Fruit fly (Drosophila melanogaster) whole organism, prepupa: ENCODE data around the gene AP-2alpha.

Experiments
- Blimp-1 ChIP-seq: fragments of 200-800 bp; sonication (Bioruptor generic); optimal IDR thresholded peaks from 3 replicates; lab custom pipeline; 2017; ENCODE audit warnings: missing biosample characterization, missing genetic modification characterization, mild to moderate bottlenecking, moderate library complexity, missing genetic modification reagents
- CG10631 ChIP-seq: fragments of 200-800 bp; sonication (Bioruptor generic); optimal IDR thresholded peaks from 2 replicates; lab custom pipeline; 2016; ENCODE audit warnings: missing biosample characterization, missing genetic modification characterization
- CG10669 ChIP-seq: fragments of 200-800 bp; sonication (Bioruptor generic); optimal IDR thresholded peaks from 3 replicates; lab custom pipeline; 2018; ENCODE audit warnings: missing biosample characterization, mild to moderate bottlenecking, missing genetic modification characterization, moderate library complexity
- CG11294 ChIP-seq: fragments of 200-800 bp; sonication (Bioruptor generic); IDR thresholded peaks from 2 replicates; pipeline ENCODE4 v1.3.6; 2022; ENCODE audit warnings: missing biosample characterization, missing genetic modification characterization
- CG11762 ChIP-seq: fragments of 200-800 bp; sonication (Bioruptor generic); optimal IDR thresholded peaks from 3 replicates; lab custom pipeline; 2016; ENCODE audit warnings: missing biosample characterization, missing genetic modification characterization; ENCODE audit not compliant: insufficient read depth
- CG11902 ChIP-seq: fragments of 200-800 bp; sonication (Bioruptor generic); optimal IDR thresholded peaks from 3 replicates; lab custom pipeline; 2016; ENCODE audit warnings: missing biosample characterization, missing genetic modification characterization
- CG15336 ChIP-seq: fragments of 200-800 bp; sonication (Bioruptor generic); IDR thresholded peaks from 2 replicates; pipeline ENCODE4 v1.3.6; 2022; ENCODE audit warnings: missing biosample characterization, missing genetic modification characterization
- CG16779 ChIP-seq: fragments of 200-800 bp; sonication (Bioruptor generic); optimal IDR thresholded peaks from 3 replicates; lab custom pipeline; 2017; ENCODE audit warnings: missing biosample characterization, mild to moderate bottlenecking, missing genetic modification characterization
- CG3032 ChIP-seq: fragments of 200-800 bp; optimal IDR thresholded peaks from 2 replicates; lab custom pipeline; 2019; ENCODE audit warnings: missing biosample characterization, mild to moderate bottlenecking, missing genetic modification characterization, moderate library complexity
- CG31627 ChIP-seq: fragments of 200-800 bp; sonication (Bioruptor generic); optimal IDR thresholded peaks from 3 replicates; lab custom pipeline; 2016; ENCODE audit warnings: missing biosample characterization, missing genetic modification characterization
- CG32006 ChIP-seq: fragments of 200-800 bp; sonication (Bioruptor generic); optimal IDR thresholded peaks from 3 replicates; lab custom pipeline; 2017; ENCODE audit warnings: missing biosample characterization, mild to moderate bottlenecking, missing genetic modification characterization
- CG34406 ChIP-seq: fragments of 200-800 bp; sonication (Bioruptor generic); optimal IDR thresholded peaks from 3 replicates; lab custom pipeline; 2016; ENCODE audit warnings: missing biosample characterization, missing genetic modification characterization
- CG3919 ChIP-seq: fragments of 200-800 bp; sonication (Bioruptor generic); optimal IDR thresholded peaks from 3 replicates; lab custom pipeline; 2016; ENCODE audit warnings: missing biosample characterization, missing genetic modification characterization
- CG4318 ChIP-seq: fragments of 200-800 bp; sonication (Bioruptor generic); optimal IDR thresholded peaks from 3 replicates; lab custom pipeline; 2017; ENCODE audit warnings: missing biosample characterization, mild to moderate bottlenecking, missing genetic modification characterization
- CG6163 ChIP-seq: fragments of 200-800 bp; sonication (Bioruptor generic); IDR thresholded peaks from 3 replicates; pipeline ENCODE4 v1.3.6; 2022; ENCODE audit warnings: missing biosample characterization, missing genetic modification characterization
- CG6792 ChIP-seq: fragments of 200-800 bp; sonication (Bioruptor generic); optimal IDR thresholded peaks from 3 replicates; lab custom pipeline; 2016; ENCODE audit warnings: missing biosample characterization, missing genetic modification characterization
- CG6854 ChIP-seq: fragments of 200-800 bp; sonication (Bioruptor generic); optimal IDR thresholded peaks from 2 replicates; lab custom pipeline; 2017; ENCODE audit warnings: missing biosample characterization, mild to moderate bottlenecking, missing genetic modification characterization
- CG8319 ChIP-seq: fragments of 200-800 bp; sonication (Bioruptor generic); optimal IDR thresholded peaks from 3 replicates; lab custom pipeline; 2016; ENCODE audit warnings: missing biosample characterization, missing genetic modification characterization
- CG8632 ChIP-seq: fragments of 200-800 bp; sonication (Bioruptor generic); optimal IDR thresholded peaks from 3 replicates; lab custom pipeline; 2016; ENCODE audit warnings: missing biosample characterization, missing genetic modification characterization
- CG9139 ChIP-seq: fragments of 200-800 bp; sonication (Bioruptor generic); optimal IDR thresholded peaks from 3 replicates; lab custom pipeline; 2017; ENCODE audit warnings: missing biosample characterization, mild to moderate bottlenecking, missing genetic modification characterization
- Eip78C ChIP-seq: fragments of 200-800 bp; sonication (Bioruptor generic); peaks from one replicate; lab custom pipeline; 2016; ENCODE audit warnings: missing biosample characterization, missing genetic modification characterization
- Ets21C ChIP-seq: fragments of 200-800 bp; sonication (Bioruptor generic); optimal IDR thresholded peaks from 3 replicates; lab custom pipeline; 2016; ENCODE audit warnings: missing biosample characterization, missing genetic modification characterization
- Gug ChIP-seq: fragments of 200-800 bp; sonication (Bioruptor generic); IDR thresholded peaks from 2 replicates; pipeline ENCODE4 v1.3.6; 2022; ENCODE audit warnings: missing biosample characterization, missing genetic modification characterization
- Hr4 ChIP-seq: fragments of 200-800 bp; sonication (Bioruptor generic); optimal IDR thresholded peaks from 3 replicates; lab custom pipeline; 2016; ENCODE audit warnings: missing biosample characterization, missing genetic modification characterization
- Lpt ChIP-seq: fragments of 200-800 bp; sonication (Bioruptor generic); optimal IDR thresholded peaks from 3 replicates; lab custom pipeline; 2016; ENCODE audit warnings: missing biosample characterization, missing genetic modification characterization
- Met ChIP-seq: fragments of 200-800 bp; sonication (Bioruptor generic); optimal IDR thresholded peaks from 3 replicates; lab custom pipeline; 2016; ENCODE audit warnings: missing biosample characterization, missing genetic modification characterization
- OdsH ChIP-seq: fragments of 200-800 bp; sonication (Bioruptor generic); optimal IDR thresholded peaks from 3 replicates; lab custom pipeline; 2016; ENCODE audit warnings: missing biosample characterization, missing genetic modification characterization
- Smox ChIP-seq: fragments of 200-800 bp; sonication (Bioruptor generic); optimal IDR thresholded peaks from 3 replicates; lab custom pipeline; 2016; ENCODE audit warnings: missing biosample characterization, missing genetic modification characterization
- Sox102F ChIP-seq: fragments of 200-800 bp; sonication (Bioruptor generic); optimal IDR thresholded peaks from 2 replicates; lab custom pipeline; 2016; ENCODE audit warnings: missing biosample characterization, mild to moderate bottlenecking, missing genetic modification characterization
- Sox14 ChIP-seq: fragments of 200-800 bp; sonication (Bioruptor generic); optimal IDR thresholded peaks from 3 replicates; lab custom pipeline; 2016; ENCODE audit warnings: missing biosample characterization, missing genetic modification characterization
- achi ChIP-seq: fragments of 200-800 bp; sonication (Bioruptor generic); optimal IDR thresholded peaks from 3 replicates; lab custom pipeline; 2016; ENCODE audit warnings: missing biosample characterization, missing genetic modification characterization
- cyc ChIP-seq: fragments of 200-800 bp; sonication (Bioruptor generic); optimal IDR thresholded peaks from 3 replicates; lab custom pipeline; 2016; ENCODE audit warnings: missing biosample characterization, missing genetic modification characterization
- dac ChIP-seq: fragments of 200-800 bp; sonication (Bioruptor generic); optimal IDR thresholded peaks from 2 replicates; lab custom pipeline; 2017; ENCODE audit warnings: missing biosample characterization, mild to moderate bottlenecking, missing genetic modification characterization
- dsx ChIP-seq: fragments of 200-800 bp; optimal IDR thresholded peaks from 3 replicates; lab custom pipeline; 2019; ENCODE audit warnings: missing biosample characterization, mild to moderate bottlenecking, missing genetic modification characterization, moderate library complexity; ENCODE audit not compliant: poor library complexity, severe bottlenecking
- eg ChIP-seq: fragments of 200-800 bp; sonication (Bioruptor generic); IDR thresholded peaks from 3 replicates; pipeline ENCODE4 v1.3.6; 2022; ENCODE audit warnings: missing biosample characterization, missing genetic modification characterization
- esn ChIP-seq: fragments of 200-800 bp; sonication (Bioruptor generic); optimal IDR thresholded peaks from 2 replicates; lab custom pipeline; 2016; ENCODE audit warnings: missing biosample characterization, mild to moderate bottlenecking, missing genetic modification characterization, moderate library complexity
- fd59A ChIP-seq: fragments of 200-800 bp; sonication (Bioruptor generic); optimal IDR thresholded peaks from 2 replicates; lab custom pipeline; 2017; ENCODE audit warnings: missing biosample characterization, mild to moderate bottlenecking, missing genetic modification characterization, missing genetic modification reagents
- fd85E ChIP-seq: fragments of 200-800 bp; sonication (Bioruptor generic); optimal IDR thresholded peaks from 3 replicates; lab custom pipeline; 2016; ENCODE audit warnings: missing biosample characterization, missing genetic modification characterization
- fkh ChIP-seq: fragments of 200-800 bp; sonication (Bioruptor generic); optimal IDR thresholded peaks from 3 replicates; lab custom pipeline; 2017; ENCODE audit warnings: missing biosample characterization, mild to moderate bottlenecking, missing genetic modification characterization, moderate library complexity
- lz ChIP-seq: fragments of 200-800 bp; sonication (Bioruptor generic); optimal IDR thresholded peaks from 3 replicates; lab custom pipeline; 2016; ENCODE audit warnings: missing biosample characterization, missing genetic modification characterization
- pdm3 ChIP-seq: fragments of 200-800 bp; sonication (Bioruptor generic); optimal IDR thresholded peaks from 3 replicates; lab custom pipeline; 2016; ENCODE audit warnings: missing biosample characterization, missing genetic modification characterization
- salr ChIP-seq, 2 experiments: fragments of 200-800 bp; sonication (Bioruptor generic); optimal IDR thresholded peaks; 3 replicates each; lab custom pipeline; 2016 to 2018; ENCODE audit warnings: missing biosample characterization in 2 of 2, missing genetic modification characterization in 2 of 2, mild to moderate bottlenecking in 1 of 2
- ss ChIP-seq, 2 experiments: fragments of 200-800 bp; sonication (Bioruptor generic); optimal IDR thresholded peaks; 2 replicates in 1 of 2; 3 replicates in 1 of 2; lab custom pipeline; 2017 to 2018; ENCODE audit warnings: mild to moderate bottlenecking in 2 of 2, missing biosample characterization in 2 of 2, missing genetic modification characterization in 2 of 2, moderate library complexity in 1 of 2
- topi ChIP-seq: fragments of 200-800 bp; sonication (Bioruptor generic); optimal IDR thresholded peaks from 3 replicates; lab custom pipeline; 2016; ENCODE audit warnings: missing biosample characterization, missing genetic modification characterization
- vri ChIP-seq: fragments of 200-800 bp; sonication (Bioruptor generic); optimal IDR thresholded peaks from 3 replicates; lab custom pipeline; 2016; ENCODE audit warnings: missing biosample characterization, mild to moderate bottlenecking, missing genetic modification characterization

Gene AP-2alpha

dm6 chr2L:439339-439738, 24.8 kb upstream of the AP-2alpha start (continued):
- peak; percentile 35 for TF ChIP-seq Gug (GFP tag; lab: Robert Waterston, UW)
- TF ChIP-seq esn (GFP tag; lab: Kevin White, UChicago), result peak; percentile 95
- TF ChIP-seq ss (GFP tag; optimal IDR thresholded peaks at IDR 0.05; lab: Kevin White, UChicago), result peak; percentile 71 to 78
- TF ChIP-seq Met (GFP tag; lab: Kevin White, UChicago), result peak; percentile 94
- TF ChIP-seq Smox, result peak; percentile 92
- peak; percentile 84 for TF ChIP-seq CG10669 (GFP tag; lab: Kevin White, UChicago)
- TF ChIP-seq CG8632 (GFP tag; lab: Kevin White, UChicago), result peak; percentile 68
- peak; percentile 92 for TF ChIP-seq cyc (GFP tag; lab: Kevin White, UChicago)
- TF ChIP-seq CG16779 (tag; lab: Kevin White, UChicago), result peak; percentile 51
- TF ChIP-seq CG31627, result peak; percentile 93
- TF ChIP-seq CG32006, result peak; percentile 79
- peak; percentile 75 for TF ChIP-seq dsx (GFP tag; lab: Kevin White, UChicago)
- peak; percentile 91 for TF ChIP-seq lz (GFP tag; lab: Kevin White, UChicago)
- TF ChIP-seq CG15336, result peak; percentile 78
- peak; percentile 36; the same call in 1 of the 2 replicates for TF ChIP-seq CG11294 (GFP tag; lab: Robert Waterston, UW)
- peak; percentile 72 for TF ChIP-seq CG6854
- peak; percentile 90 for TF ChIP-seq CG10631
- TF ChIP-seq fkh, result no peak
- peak; percentile 84 for TF ChIP-seq CG6792 (GFP tag; lab: Kevin White, UChicago)

- TF ChIP-seq Blimp-1 (GFP tag; lab: Kevin White, UChicago), result no peak
- TF ChIP-seq Hr4 (GFP tag; lab: Kevin White, UChicago), result no peak
- TF ChIP-seq ss (GFP tag; optimal IDR thresholded peaks at IDR 0.05; lab: Kevin White, UChicago), result no peak
- no peak for TF ChIP-seq CG34406 (GFP tag; lab: Kevin White, UChicago)
- TF ChIP-seq CG10669 (GFP tag; lab: Kevin White, UChicago), result no peak
These were observed 22.9 kb upstream of the AP-2alpha start for dm6 chr2L:437498-437897.

- TF ChIP-seq CG9139 (no peak), Smox (no peak), Sox14 (peak; percentile 11), Lpt (GFP tag; lab: Kevin White, UChicago) (peak; percentile 56), CG32006 (peak; percentile 83), dac (peak; percentile 24), Ets21C (GFP tag; lab: Kevin White, UChicago) (no peak), CG11762 (GFP tag; lab: Kevin White, UChicago) (peak; percentile 31), fd85E (GFP tag; lab: Kevin White, UChicago) (no peak), CG11902 (GFP tag; lab: Kevin White, UChicago) (no peak), CG8319 (GFP tag; lab: Kevin White, UChicago) (peak; percentile 34), salr (GFP tag; optimal IDR thresholded peaks at IDR 0.05; lab: Kevin White, UChicago) (peak in 1 of 2 experiments; percentile 19), CG3919 (GFP tag; lab: Kevin White, UChicago) (peak; percentile 59), esn (GFP tag; lab: Kevin White, UChicago) (peak; percentile 23), Eip78C (peak; percentile 82), fkh (no peak), Hr4 (GFP tag; lab: Kevin White, UChicago) (peak; percentile 71), OdsH (GFP tag; lab: Kevin White, UChicago) (peak; percentile 65), fd59A (no peak), achi (GFP tag; lab: Kevin White, UChicago) (peak; percentile 73), eg (peak; percentile 87), CG31627 (peak; percentile 6), Sox102F (GFP tag; lab: Kevin White, UChicago) (peak; percentile 1), CG3032 (tag; lab: Kevin White, UChicago) (no peak), CG11294 (GFP tag; lab: Robert Waterston, UW) (peak; percentile 35), topi (peak; percentile 25), CG10631 (peak; percentile 44), Met (GFP tag; lab: Kevin White, UChicago) (peak; percentile 37), pdm3 (GFP tag; lab: Kevin White, UChicago) (peak; percentile 35), CG6163 (GFP tag; lab: Robert Waterston, UW) (peak; percentile 86), cyc (GFP tag; lab: Kevin White, UChicago) (no peak), CG8632 (GFP tag; lab: Kevin White, UChicago) (peak; percentile 34), CG10669 (GFP tag; lab: Kevin White, UChicago) (peak; percentile 25), CG4318 (GFP tag; lab: Kevin White, UChicago) (peak; percentile 46), ss (GFP tag; optimal IDR thresholded peaks at IDR 0.05; lab: Kevin White, UChicago) (peak in 1 of 2 experiments; percentile 1), CG6792 (GFP tag; lab: Kevin White, UChicago) (peak; percentile 41), vri (GFP tag; lab: Kevin White, UChicago) (no peak)
These were observed 20.8 kb upstream of the AP-2alpha start for dm6 chr2L:435311-435806.
